Fruit fly (Drosophila melanogaster) ovary, adult (tissue): ENCODE data around the gene CG11374.

Experiments
- CG17801 ChIP-seq: fragments of 200-800 bp; optimal IDR thresholded peaks from 2 replicates; lab custom pipeline; 2019; ENCODE audit warnings: missing biosample characterization, mild to moderate bottlenecking, missing genetic modification characterization, moderate library complexity; ENCODE audit not compliant: partially characterized antibody

CG11374 gene

DNA sequence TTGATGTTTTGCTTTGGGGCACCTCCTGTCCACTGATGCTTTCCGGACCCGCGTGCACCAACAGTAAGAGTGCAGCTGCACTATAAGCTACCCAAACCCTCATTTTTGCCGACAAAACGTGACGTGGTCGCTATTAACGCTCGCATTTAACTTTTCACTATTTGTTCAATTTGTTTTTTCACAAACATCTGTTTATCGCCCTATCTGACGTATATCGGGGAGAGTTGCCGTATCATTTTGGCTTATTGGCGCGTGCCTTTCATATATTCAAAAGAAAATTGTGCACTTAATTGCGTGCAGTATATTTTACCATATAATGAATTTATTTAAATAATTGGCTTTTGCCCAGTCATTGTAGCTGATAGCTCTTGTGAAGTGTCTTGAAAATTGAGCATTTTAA lies 30.4 kb downstream of the CG11374 start, which contains the start of the genes Nhe1 and Sam-S:
Nhe1 (minus strand) TSS at position 193 of the 400 bp plus-strand sequence.
Sam-S (plus strand) TSS at position 364 of the 400 bp plus-strand sequence.
- TF ChIP-seq CG17801 (GFP tag; lab: Kevin White, UChicago), result no peak

DNA sequence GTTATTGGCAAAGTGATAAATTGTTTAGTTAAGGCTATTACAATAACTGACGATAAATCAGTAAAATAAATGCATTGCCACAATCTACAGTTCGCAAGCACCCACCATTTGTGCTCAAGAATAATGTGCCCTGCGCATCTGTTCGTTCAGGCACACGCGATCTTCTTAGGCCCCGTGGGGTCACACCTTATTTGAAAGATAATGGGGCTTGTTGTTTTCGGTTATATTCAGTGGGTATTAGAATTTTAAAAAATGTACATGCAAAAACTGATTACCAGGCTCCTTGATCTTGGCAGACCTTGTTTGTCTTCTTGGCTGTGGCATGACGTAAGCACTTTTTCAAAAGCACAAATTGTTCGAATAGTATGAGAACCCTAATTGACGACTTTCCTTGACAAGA lies 30.9 kb downstream of the CG11374 start:
- TF ChIP-seq CG17801 (GFP tag; lab: Kevin White, UChicago), result no peak

DNA sequence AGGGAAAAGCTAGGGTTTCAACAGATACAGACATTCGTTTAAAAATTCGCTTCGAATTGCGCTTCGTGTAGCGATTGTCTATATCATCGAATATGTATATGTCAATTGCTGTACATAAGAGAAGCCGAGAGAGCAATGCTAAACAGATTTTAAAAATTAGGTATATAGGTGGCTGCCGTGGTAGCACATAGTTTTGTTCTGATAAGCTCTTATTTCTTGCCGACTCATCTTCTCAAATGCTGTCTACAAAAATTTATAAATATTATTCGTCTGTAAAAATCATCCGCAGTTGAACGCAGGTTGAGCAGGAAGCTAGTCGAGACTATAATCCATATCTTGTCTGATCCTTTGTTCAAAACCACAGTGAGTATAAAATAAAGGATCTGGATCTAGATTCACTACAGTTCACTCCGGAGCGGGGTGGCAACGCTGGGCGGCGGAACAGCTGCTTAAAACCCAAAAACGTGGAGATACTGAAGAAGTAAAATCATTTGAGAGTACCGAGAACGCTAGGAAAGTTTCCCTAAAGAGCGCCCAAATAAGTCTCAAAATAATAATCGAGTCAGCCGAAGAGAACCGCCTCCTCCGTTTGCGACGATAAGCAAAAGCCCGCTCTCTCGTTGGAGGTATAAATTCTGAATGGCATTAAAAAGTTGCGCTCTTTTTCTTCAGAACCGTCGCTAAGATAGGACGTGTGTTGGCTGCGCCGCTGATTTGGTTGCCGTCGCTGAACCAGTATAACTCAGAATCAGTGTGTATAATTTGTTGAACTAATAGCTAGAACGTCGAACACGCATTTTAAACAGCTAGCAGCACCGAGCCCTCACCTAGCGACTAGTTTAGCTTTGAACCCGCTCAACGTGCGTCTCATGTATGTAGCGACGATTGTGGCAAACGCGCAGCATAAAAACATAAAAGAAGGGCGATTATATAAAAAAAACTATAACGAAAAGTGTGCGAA lies 31.6 kb downstream of the CG11374 start:
- peak; percentile 26 for TF ChIP-seq CG17801 (GFP tag; lab: Kevin White, UChicago)

DNA sequence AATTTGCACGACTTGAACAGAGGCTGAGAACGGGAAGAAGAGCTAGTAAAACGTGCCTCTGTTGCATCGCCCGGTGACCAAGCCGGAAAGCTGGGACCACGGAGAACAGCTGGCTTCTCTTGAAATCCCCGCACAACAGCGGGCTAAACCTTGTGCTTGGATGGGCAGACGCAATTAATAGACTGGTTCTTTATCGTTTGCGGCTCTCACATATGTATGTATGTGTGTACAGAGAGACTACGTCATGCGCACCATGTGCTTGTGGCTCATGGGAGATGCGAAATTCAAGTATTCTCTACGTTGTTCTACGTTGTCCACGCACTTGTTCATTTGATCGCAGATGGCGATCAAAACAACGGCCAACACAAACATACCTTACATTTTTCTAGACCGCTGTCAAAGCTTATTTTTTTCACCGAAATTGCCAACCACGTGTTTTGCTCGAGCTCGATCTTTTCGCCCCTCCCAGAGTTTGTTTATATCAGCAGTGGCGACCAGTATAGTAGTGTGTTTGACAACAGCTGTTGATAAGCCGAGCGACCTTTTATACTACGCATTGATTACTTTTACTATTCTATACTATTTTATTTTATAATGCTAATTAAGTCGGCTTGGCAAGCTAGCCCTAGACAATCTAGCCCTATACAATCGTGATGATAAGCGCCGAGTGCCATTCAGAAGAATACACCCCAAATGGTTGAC lies 33.1 kb downstream of the CG11374 start:
- TF ChIP-seq CG17801 (GFP tag; lab: Kevin White, UChicago), result peak; percentile 20

DNA sequence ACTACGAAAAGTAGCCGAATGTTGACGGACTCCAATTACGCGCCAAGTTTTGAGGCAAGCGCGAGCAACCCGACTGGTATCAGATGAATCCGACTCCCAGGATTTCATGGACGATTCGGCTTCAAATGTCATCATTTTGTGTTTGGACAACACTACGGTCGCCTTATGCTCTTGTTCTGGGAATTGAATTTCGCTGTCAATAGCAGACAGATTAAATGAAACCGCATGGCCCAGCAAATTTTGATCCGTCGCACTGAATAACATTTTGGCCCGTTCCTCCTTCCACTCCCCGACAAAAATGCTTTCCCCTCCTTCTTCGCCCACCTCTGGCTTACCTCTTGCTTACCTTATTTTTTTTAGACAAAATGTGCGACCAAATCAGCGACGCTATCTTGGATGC lies 33.9 kb downstream of the CG11374 start:
- no peak for TF ChIP-seq CG17801 (GFP tag; lab: Kevin White, UChicago)

DNA sequence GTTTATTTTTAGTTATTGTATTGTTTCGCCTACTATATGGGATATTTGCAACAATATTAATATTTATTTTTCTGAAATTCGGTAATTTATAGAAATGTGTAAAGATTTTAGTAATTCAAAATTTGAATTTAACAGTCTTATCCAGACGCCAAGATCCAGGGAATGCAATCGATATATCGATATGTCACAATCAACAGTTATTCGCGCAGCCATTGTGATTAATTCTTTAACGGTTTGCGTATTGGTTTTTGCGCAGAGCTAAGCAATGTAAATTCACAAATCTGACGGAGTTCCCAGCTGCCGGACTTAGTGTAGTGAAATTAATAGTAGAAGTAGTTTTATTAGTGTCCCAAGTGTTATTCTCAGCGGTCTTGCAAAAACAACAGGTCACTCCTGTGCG lies 38.3 kb downstream of the CG11374 start, which contains the start of gene ND-15:
ND-15 (plus strand) TSS at position 298 of the 400 bp plus-strand sequence.
- no peak for TF ChIP-seq CG17801 (GFP tag; lab: Kevin White, UChicago)

DNA sequence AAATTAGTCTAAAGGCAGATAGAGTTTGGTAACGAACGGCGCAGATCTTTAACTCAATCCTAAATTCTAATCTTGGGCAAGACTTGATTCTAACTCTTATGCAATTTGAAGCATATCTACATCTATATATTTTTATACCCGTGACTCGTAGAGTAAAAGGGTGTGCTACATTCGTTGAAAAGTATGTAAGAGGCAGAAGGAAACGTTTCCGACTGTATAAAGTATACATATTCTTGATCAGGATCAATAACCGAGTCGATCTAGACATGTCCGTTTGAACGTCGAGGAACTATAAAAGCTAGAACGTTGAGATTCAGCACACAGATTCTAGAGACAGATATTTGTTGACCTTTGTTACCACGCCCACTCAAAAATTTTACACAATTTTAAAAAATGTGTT lies 40.2 kb downstream of the CG11374 start, which contains the start of gene CG13694:
CG13694 (minus strand) TSS at position 101 of the 400 bp plus-strand sequence.
- TF ChIP-seq CG17801 (GFP tag; lab: Kevin White, UChicago), result no peak

DNA sequence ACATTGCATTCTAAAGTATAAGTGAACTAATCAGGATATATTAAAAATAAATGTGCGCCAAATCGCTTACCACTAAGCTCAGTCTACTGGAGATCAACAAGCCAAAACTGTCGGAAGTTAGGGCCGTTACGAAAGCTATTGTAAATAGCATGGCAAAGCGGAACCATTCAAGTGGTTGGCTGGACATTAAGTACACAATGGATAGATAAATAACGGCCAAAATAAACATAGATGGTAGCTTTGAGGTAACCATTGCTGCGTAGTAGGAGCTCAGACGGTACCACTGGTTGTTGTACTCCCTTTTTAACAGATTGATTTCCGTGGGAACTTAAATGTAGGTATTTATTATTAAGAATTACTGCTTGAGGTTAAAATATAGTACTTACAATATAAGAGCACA lies 41.6 kb downstream of the CG11374 start:
- no peak for TF ChIP-seq CG17801 (GFP tag; lab: Kevin White, UChicago)

DNA sequence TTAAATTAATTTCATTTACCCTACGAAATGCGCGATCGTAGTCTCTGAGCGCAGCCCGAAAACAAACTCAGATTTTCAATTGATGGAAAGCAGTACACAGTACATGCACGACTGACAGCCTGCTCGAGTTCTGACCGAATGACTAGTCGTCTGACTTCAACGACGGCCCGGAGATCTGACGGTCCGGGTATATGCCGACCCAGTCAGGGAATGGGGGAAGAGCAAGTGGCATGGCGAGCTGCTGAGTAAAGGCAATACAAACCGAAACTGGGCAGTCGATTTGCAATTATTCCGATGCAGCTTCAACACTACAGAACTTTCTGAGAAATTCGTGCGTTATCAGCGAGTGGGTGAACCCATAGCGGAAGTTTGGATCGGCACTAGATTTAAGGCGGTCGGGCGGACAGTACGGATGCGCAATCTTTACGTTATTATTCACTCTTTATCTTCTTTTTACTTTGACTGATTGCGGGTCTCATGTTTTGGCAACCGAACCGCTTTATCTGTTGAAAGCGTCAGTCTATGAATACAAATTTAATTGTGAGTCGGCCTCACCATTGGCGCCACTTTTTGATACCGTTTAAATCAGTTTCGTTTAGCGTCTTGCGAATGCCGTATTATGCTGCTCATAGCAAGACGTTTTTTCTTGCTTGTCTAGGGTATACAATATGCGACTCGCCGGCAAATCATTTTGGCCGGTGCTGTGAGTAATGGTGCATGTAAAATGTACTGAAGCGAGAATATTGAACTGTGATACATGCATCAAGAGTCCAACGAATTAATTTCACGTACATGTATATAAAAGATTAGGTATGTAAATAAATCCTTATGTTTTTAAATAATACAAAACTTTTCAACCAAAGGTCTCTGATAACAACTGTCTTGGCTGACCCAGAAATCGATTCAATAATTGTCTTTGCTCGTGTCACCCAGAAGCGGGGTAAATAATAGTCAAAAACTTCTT lies 44.6 kb downstream of the CG11374 start:
- TF ChIP-seq CG17801 (GFP tag; lab: Kevin White, UChicago), result no peak

DNA sequence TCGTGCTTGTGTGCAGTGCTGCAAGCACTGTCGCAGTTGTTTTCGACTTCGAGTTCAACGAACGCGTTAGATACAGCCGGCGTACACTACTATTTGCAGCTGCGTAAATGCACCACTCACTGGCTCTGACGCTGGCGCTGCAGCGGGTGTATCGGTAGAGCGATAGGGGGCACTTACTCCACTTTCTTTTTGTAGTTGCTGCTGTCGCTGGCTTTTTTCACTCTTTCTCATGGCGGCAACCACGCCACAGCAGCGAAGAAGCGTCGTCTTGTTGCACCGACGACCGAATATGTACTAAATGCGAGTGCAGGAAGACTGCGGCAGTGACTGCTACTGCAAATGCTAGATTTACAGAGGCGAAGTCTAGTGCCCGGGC lies 45.3 kb downstream of the CG11374 start, which contains the start of gene CG4822:
CG4822 (minus strand) TSS at position 299 of the 376 bp plus-strand sequence.
- no peak for TF ChIP-seq CG17801 (GFP tag; lab: Kevin White, UChicago)

DNA sequence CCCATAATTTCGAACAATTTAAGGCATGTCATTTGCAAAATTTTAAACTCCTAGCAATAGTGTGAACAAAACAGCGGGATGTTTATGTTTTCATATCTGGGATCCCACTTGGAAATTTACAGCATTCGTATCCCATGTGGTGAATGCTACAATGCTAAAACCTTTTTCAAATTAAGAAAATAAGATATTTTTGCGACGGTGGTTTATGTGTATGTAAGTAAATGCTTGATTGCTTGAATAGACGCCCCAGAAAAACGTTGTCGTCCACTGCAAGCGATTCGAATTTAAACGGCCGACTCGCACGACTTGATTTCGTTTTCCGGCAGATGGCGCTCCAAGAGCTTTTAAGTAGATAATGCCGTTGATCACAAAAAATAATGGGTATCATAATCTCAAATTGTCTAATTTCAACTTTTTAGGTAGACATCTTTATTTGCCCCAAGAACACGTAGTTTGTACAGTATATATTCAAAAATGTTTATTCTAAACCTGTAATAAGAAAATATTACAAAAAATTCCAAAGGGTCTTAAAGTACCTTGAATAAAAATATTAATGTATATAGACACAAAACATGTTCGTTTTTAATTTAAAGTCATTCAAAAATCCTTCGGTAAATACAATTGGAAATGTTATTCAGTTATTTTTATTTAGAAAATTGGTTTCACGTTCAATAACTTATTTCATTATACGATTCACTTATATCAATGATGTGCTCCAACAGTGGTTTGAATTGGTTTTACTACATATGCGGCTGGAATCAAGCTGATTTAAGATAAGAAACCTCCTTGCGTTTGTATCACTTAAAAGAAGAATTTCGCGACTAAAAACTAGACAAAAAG lies 46.2 kb downstream of the CG11374 start:
- no peak for TF ChIP-seq CG17801 (GFP tag; lab: Kevin White, UChicago)

DNA sequence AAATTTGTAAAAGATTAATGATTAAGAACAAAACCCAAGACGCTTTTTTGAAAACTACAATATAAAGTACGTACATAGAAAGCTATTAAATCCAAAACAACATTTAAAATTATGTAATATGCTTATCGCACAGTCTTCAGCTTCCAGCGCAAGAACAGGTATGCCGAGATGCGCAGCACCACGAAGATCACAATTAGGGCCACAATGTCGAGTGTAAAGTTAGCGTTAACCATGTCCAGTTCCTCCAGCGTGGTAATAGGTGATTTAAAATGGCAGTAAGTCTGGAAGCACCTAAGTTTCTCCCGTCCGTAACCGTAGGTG lies 46.8 kb downstream of the CG11374 start:
- no peak for TF ChIP-seq CG17801 (GFP tag; lab: Kevin White, UChicago)
